Fruit fly (Drosophila melanogaster) whole organism, embryonic: Measurements from ENCODE around the gene ebd1.

Experiments used
- Abd-B ChIP-seq: fragments of 200-800 bp; sonication (Bioruptor generic); optimal IDR thresholded peaks from 2 replicates; lab custom pipeline; 2018; ENCODE audit warnings: missing biosample characterization, mild to moderate bottlenecking, missing genetic modification characterization, moderate library complexity
- B-H1 ChIP-seq: fragments of 200-800 bp; sonication (Bioruptor generic); IDR thresholded peaks from 3 replicates; pipeline ENCODE4 v1.3.6; 2022; ENCODE audit warnings: missing biosample characterization, missing genetic modification characterization
- Bdp1 ChIP-seq: fragments of 200-800 bp; sonication (Bioruptor generic); optimal IDR thresholded peaks from 3 replicates; lab custom pipeline; 2016; ENCODE audit warnings: missing biosample characterization, missing genetic modification characterization
- CG11560 ChIP-seq: fragments of 200-800 bp; sonication (Bioruptor generic); IDR thresholded peaks from 3 replicates; pipeline ENCODE4 v1.3.6; 2022; ENCODE audit warnings: missing biosample characterization, missing genetic modification characterization
- CG11695 ChIP-seq: fragments of 200-800 bp; sonication (Bioruptor generic); IDR thresholded peaks from 3 replicates; pipeline ENCODE4 v1.3.6; 2022; ENCODE audit warnings: missing biosample characterization, missing genetic modification characterization
- CG11723 ChIP-seq: fragments of 200-800 bp; sonication (Bioruptor generic); optimal IDR thresholded peaks from 2 replicates; lab custom pipeline; 2017; ENCODE audit warnings: missing biosample characterization, mild to moderate bottlenecking, missing genetic modification characterization
- CG12236 ChIP-seq: fragments of 200-800 bp; sonication (Bioruptor generic); optimal IDR thresholded peaks from 2 replicates; lab custom pipeline; 2016; ENCODE audit warnings: missing biosample characterization, missing genetic modification characterization
- CG12299 ChIP-seq: fragments of 200-800 bp; sonication (Bioruptor generic); optimal IDR thresholded peaks from 2 replicates; lab custom pipeline; 2018; ENCODE audit warnings: missing biosample characterization, mild to moderate bottlenecking, missing genetic modification characterization
- CG13287 ChIP-seq: fragments of 200-800 bp; sonication (Bioruptor generic); IDR thresholded peaks from 2 replicates; pipeline ENCODE4 v1.3.6; 2022; ENCODE audit warnings: missing biosample characterization, missing genetic modification characterization; ENCODE audit not compliant: partially characterized antibody
- CG15011 ChIP-seq: fragments of 200-800 bp; sonication (Bioruptor generic); optimal IDR thresholded peaks from 3 replicates; lab custom pipeline; 2018; ENCODE audit warnings: missing biosample characterization, mild to moderate bottlenecking, missing genetic modification characterization
- CG16815 ChIP-seq: fragments of 200-800 bp; sonication (Bioruptor generic); optimal IDR thresholded peaks from 3 replicates; lab custom pipeline; 2017; ENCODE audit warnings: missing biosample characterization, mild to moderate bottlenecking, missing genetic modification characterization
- CG2120 ChIP-seq: fragments of 200-800 bp; sonication (Bioruptor generic); optimal IDR thresholded peaks from 3 replicates; lab custom pipeline; 2016; ENCODE audit warnings: missing biosample characterization, missing genetic modification characterization
- CG2199 ChIP-seq: fragments of 200-800 bp; sonication (Bioruptor generic); IDR thresholded peaks from 3 replicates; pipeline ENCODE4 v1.3.6; 2022; ENCODE audit warnings: missing biosample characterization, missing genetic modification characterization
- CG2678 ChIP-seq: fragments of 200-800 bp; sonication (Bioruptor generic); optimal IDR thresholded peaks from 3 replicates; lab custom pipeline; 2019; ENCODE audit warnings: missing biosample characterization, mild to moderate bottlenecking, missing genetic modification characterization, moderate library complexity
- CG3065 ChIP-seq: fragments of 200-800 bp; sonication (Bioruptor generic); optimal IDR thresholded peaks from 2 replicates; lab custom pipeline; 2016; ENCODE audit warnings: missing biosample characterization, missing genetic modification characterization
- CG34224 ChIP-seq: fragments of 200-800 bp; sonication (Bioruptor generic); IDR thresholded peaks from 3 replicates; pipeline ENCODE4 v1.3.6; 2022; ENCODE audit warnings: missing biosample characterization, missing genetic modification characterization; ENCODE audit not compliant: partially characterized antibody
- CG34422 ChIP-seq: fragments of 200-800 bp; sonication (Bioruptor generic); IDR thresholded peaks from 3 replicates; pipeline ENCODE4 v1.3.6; 2022; ENCODE audit warnings: missing biosample characterization, missing genetic modification characterization
- CG3726 ChIP-seq: fragments of 200-800 bp; sonication (Bioruptor generic); IDR thresholded peaks from 3 replicates; pipeline ENCODE4, ENCODE4 v1.3.6; 2022; ENCODE audit warnings: missing biosample characterization, missing genetic modification characterization
- CG4404 ChIP-seq: fragments of 200-800 bp; sonication (Bioruptor generic); IDR thresholded peaks from 2 replicates; pipeline ENCODE4 v1.3.6; 2022; ENCODE audit warnings: missing biosample characterization, missing genetic modification characterization
- CG4730 ChIP-seq: fragments of 200-800 bp; sonication (Bioruptor generic); IDR thresholded peaks from 2 replicates; pipeline ENCODE4 v1.3.6; 2022; ENCODE audit warnings: missing biosample characterization, missing genetic modification characterization
- CG8359 ChIP-seq: fragments of 200-800 bp; sonication (Bioruptor generic); optimal IDR thresholded peaks from 2 replicates; lab custom pipeline; 2017; ENCODE audit warnings: missing biosample characterization, mild to moderate bottlenecking, missing genetic modification characterization, borderline replicate concordance
- CG8944 ChIP-seq: fragments of 200-800 bp; sonication (Bioruptor generic); optimal IDR thresholded peaks from 3 replicates; lab custom pipeline; 2016; ENCODE audit warnings: missing biosample characterization, missing genetic modification characterization
- D ChIP-seq, 2 experiments: fragments of 200-800 bp in 1 of 2; fragments of >200 bp in 1 of 2; sonication (Bioruptor generic) in 1 of 2; optimal IDR thresholded peaks; 2 replicates in 1 of 2; 3 replicates in 1 of 2; lab custom pipeline; 2017; ENCODE audit warnings: mild to moderate bottlenecking in 1 of 2, missing biosample characterization in 1 of 2, missing genetic modification characterization in 1 of 2, missing genetic modification reagents in 1 of 2
- E2f1 ChIP-seq: fragments of 200-800 bp; sonication (Bioruptor generic); IDR thresholded peaks from 2 replicates; pipeline ENCODE4 v1.3.6; 2022; ENCODE audit warnings: missing biosample characterization, missing genetic modification characterization
- E2f2 ChIP-seq: fragments of 200-800 bp; sonication (Bioruptor generic); IDR thresholded peaks from 2 replicates; pipeline ENCODE4 v1.3.6; 2022; ENCODE audit warnings: missing biosample characterization, missing genetic modification characterization
- MESR4 ChIP-seq: fragments of 200-800 bp; sonication (Bioruptor generic); optimal IDR thresholded peaks from 2 replicates; lab custom pipeline; 2018; ENCODE audit warnings: missing biosample characterization, mild to moderate bottlenecking, missing genetic modification characterization, moderate library complexity
- MTF-1 ChIP-seq: fragments of 200-800 bp; sonication (Bioruptor generic); optimal IDR thresholded peaks from 2 replicates; lab custom pipeline; 2018; ENCODE audit warnings: missing biosample characterization, mild to moderate bottlenecking, missing genetic modification characterization, borderline replicate concordance
- Mes4 ChIP-seq: fragments of 200-800 bp; sonication (Bioruptor generic); optimal IDR thresholded peaks from 2 replicates; lab custom pipeline; 2016; ENCODE audit warnings: missing biosample characterization, missing genetic modification characterization
- Ravus ChIP-seq: fragments of 200-800 bp; sonication (Bioruptor generic); IDR thresholded peaks from 2 replicates; pipeline ENCODE4 v1.3.6; 2022; ENCODE audit warnings: missing biosample characterization, missing genetic modification characterization
- ab ChIP-seq: fragments of 200-800 bp; sonication (Bioruptor generic); optimal IDR thresholded peaks from 2 replicates; lab custom pipeline; 2016; ENCODE audit warnings: missing biosample characterization, missing genetic modification characterization
- crc ChIP-seq: fragments of 200-800 bp; sonication (Bioruptor generic); optimal IDR thresholded peaks from 2 replicates; lab custom pipeline; 2016; ENCODE audit warnings: missing biosample characterization, missing genetic modification characterization
- danr ChIP-seq: fragments of 200-800 bp; sonication (Bioruptor generic); IDR thresholded peaks from 2 replicates; pipeline ENCODE4 v1.3.6; 2022; ENCODE audit warnings: missing biosample characterization, missing genetic modification characterization
- dm ChIP-seq: fragments of 200-800 bp; sonication (Bioruptor generic); optimal IDR thresholded peaks from 3 replicates; lab custom pipeline; 2016; ENCODE audit warnings: missing biosample characterization, missing genetic modification characterization
- ham ChIP-seq: fragments of 200-800 bp; sonication (Bioruptor generic); IDR thresholded peaks from 2 replicates; pipeline ENCODE4 v1.3.6; 2022; ENCODE audit warnings: missing biosample characterization, missing genetic modification characterization
- knrl ChIP-seq: fragments of 200-800 bp; sonication (Bioruptor generic); IDR thresholded peaks from 3 replicates; pipeline ENCODE4 v1.3.6; 2022; ENCODE audit warnings: missing biosample characterization, missing genetic modification characterization; ENCODE audit not compliant: partially characterized antibody
- luna ChIP-seq: fragments of 200-800 bp; sonication (Bioruptor generic); optimal IDR thresholded peaks from 2 replicates; lab custom pipeline; 2016; ENCODE audit warnings: missing biosample characterization, missing genetic modification characterization
- mam ChIP-seq: fragments of 200-800 bp; sonication (Bioruptor generic); optimal IDR thresholded peaks from 3 replicates; lab custom pipeline; 2016; ENCODE audit warnings: missing biosample characterization, missing genetic modification characterization
- nerfin-1 ChIP-seq: fragments of 200-800 bp; sonication (Bioruptor generic); optimal IDR thresholded peaks from 3 replicates; lab custom pipeline; 2019; ENCODE audit warnings: missing biosample characterization, mild to moderate bottlenecking, missing genetic modification characterization, moderate library complexity
- org-1 ChIP-seq: fragments of 200-800 bp; sonication (Bioruptor generic); optimal IDR thresholded peaks from 2 replicates; lab custom pipeline; 2017; ENCODE audit warnings: missing biosample characterization, missing genetic modification characterization
- pb ChIP-seq: fragments of 200-800 bp; sonication (Bioruptor generic); optimal IDR thresholded peaks from 3 replicates; lab custom pipeline; 2016; ENCODE audit warnings: missing biosample characterization, missing genetic modification characterization
- ranshi ChIP-seq: fragments of 200-800 bp; sonication (Bioruptor generic); IDR thresholded peaks from 2 replicates; pipeline ENCODE4 v1.3.6; 2022; ENCODE audit warnings: missing biosample characterization, missing genetic modification characterization
- sd ChIP-seq: fragments of 200-800 bp; sonication (Bioruptor generic); optimal IDR thresholded peaks from 3 replicates; lab custom pipeline; 2018; ENCODE audit warnings: missing biosample characterization, mild to moderate bottlenecking, missing genetic modification characterization, moderate library complexity
- sisA ChIP-seq: fragments of 200-800 bp; sonication (Bioruptor generic); IDR thresholded peaks from 2 replicates; pipeline ENCODE4 v1.3.6; 2022; ENCODE audit warnings: missing biosample characterization, missing genetic modification characterization
- tin ChIP-seq: fragments of 200-800 bp; sonication (Bioruptor generic); optimal IDR thresholded peaks from 3 replicates; lab custom pipeline; 2016; ENCODE audit warnings: missing biosample characterization, missing genetic modification characterization
- tup ChIP-seq: fragments of 200-800 bp; sonication (Bioruptor generic); optimal IDR thresholded peaks from 2 replicates; lab custom pipeline; 2016; ENCODE audit warnings: missing biosample characterization, mild to moderate bottlenecking, missing genetic modification characterization, moderate library complexity
- unpg ChIP-seq: fragments of 200-800 bp; sonication (Bioruptor generic); optimal IDR thresholded peaks from 3 replicates; lab custom pipeline; 2018; ENCODE audit warnings: missing biosample characterization, mild to moderate bottlenecking, missing genetic modification characterization, moderate library complexity
- zfh1 ChIP-seq: fragments of 200-800 bp; sonication (Bioruptor generic); IDR thresholded peaks from 3 replicates; pipeline ENCODE4 v1.3.6; 2022; ENCODE audit warnings: missing biosample characterization, missing genetic modification characterization

Gene ebd1

DNA sequence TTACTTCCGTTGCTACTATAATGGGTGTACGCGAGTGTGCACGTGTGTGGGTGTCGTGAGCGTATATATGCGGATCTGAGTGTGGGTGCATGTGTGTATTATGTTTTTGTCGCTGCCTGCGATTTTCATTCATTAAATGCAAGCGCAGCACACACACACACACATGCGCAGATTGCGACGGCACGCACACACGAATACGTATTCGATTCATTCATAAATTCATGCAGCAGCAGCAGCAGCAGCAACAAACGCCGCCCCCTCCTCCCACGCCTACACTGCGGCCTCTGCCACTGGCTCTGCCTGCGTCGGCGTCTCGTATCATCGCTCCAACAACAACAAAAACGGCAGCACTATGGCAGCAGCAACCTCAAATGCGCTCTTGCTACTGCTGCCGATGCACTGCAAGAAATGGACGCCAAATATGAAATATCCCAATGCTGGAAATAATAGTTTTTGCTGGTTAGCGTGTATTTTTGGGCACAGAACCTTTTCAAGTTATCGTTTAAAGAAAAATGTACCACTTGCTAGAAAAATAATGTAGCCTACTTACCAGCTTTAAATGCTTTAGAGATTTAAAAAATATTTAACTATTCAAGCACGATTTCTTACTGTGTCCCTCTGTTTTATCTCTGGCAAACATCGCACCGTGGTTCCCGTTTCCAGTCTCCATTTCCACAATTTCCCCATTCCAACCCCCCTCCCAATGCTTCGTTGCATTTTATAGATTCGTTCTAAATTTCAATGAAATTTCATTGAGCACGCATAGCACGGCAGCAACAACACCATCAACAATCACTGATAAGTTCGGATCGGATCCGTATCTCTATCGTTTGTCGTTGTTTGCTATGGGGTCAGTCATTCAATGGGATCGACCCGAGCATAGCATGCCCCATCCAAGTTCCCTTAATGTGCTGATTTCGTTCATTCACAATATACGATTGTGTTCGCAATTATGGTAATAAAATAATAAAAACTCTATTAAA, 51.8 kb downstream of the ebd1 start (continued):
- TF ChIP-seq Ravus (GFP tag; lab: Robert Waterston, UW) (peak; percentile 21; the same call in 1 of the 2 replicates), CG12299 (tag; lab: Kevin White, UChicago) (peak; percentile 37), unpg (GFP tag; lab: Kevin White, UChicago) (peak; percentile 88), ab (GFP tag; lab: Kevin White, UChicago) (peak; percentile 28), CG34224 (no peak), nerfin-1 (tag; lab: Kevin White, UChicago) (peak; percentile 81), luna (no peak), pb (peak; percentile 80), CG8359 (GFP tag; lab: Kevin White, UChicago) (peak; percentile 78), crc (GFP tag; lab: Kevin White, UChicago) (no peak), CG11560 (tag; lab: Robert Waterston, UW) (peak; percentile 49; the same call in 1 of the 3 replicates), CG2120 (GFP tag; lab: Kevin White, UChicago) (no peak), org-1 (peak; percentile 79), sd (tag; lab: Kevin White, UChicago) (peak; percentile 25), tup (GFP tag; lab: Kevin White, UChicago) (peak; percentile 24), CG34422 (GFP tag; lab: Robert Waterston, UW) (peak; percentile 87), CG4404 (GFP tag; lab: Robert Waterston, UW) (peak; percentile 67), E2f2 (GFP tag; lab: Robert Waterston, UW) (peak; percentile 59; the same call in 1 of the 2 replicates), CG4730 (peak; percentile 65), B-H1 (GFP tag; lab: Robert Waterston, UW) (peak; percentile 76), zfh1 (GFP tag; lab: Robert Waterston, UW) (peak; percentile 93), CG3065 (GFP tag; lab: Kevin White, UChicago) (peak; percentile 73), dm (GFP tag; lab: Kevin White, UChicago) (peak; percentile 70), CG15011 (peak; percentile 55), D (optimal IDR thresholded peaks at IDR 0.05; lab: Kevin White, UChicago) (no peak), D (GFP tag; optimal IDR thresholded peaks at IDR 0.05; lab: Kevin White, UChicago) (peak; percentile 94), danr (peak; percentile 54; the same call in 1 of the 2 replicates), MTF-1 (peak; percentile 47), CG16815 (GFP tag; lab: Kevin White, UChicago) (peak; percentile 82), knrl (GFP tag; lab: Robert Waterston, UW) (0 out of 3 replicates have a peak, but pooled peaks have one; percentile 23), CG12236 (peak; percentile 82), CG13287 (GFP tag; lab: Robert Waterston, UW) (no peak), sisA (GFP tag; lab: Robert Waterston, UW) (peak; percentile 89), CG3726 (GFP tag; lab: Robert Waterston, UW) (peak; percentile 77; the same call in 1 of the 3 replicates), ranshi (peak; percentile 85), E2f1 (GFP tag; lab: Robert Waterston, UW) (peak; percentile 83), CG11723 (GFP tag; lab: Kevin White, UChicago) (peak; percentile 77), Mes4 (GFP tag; lab: Kevin White, UChicago) (peak; percentile 92), MESR4 (GFP tag; lab: Kevin White, UChicago) (peak; percentile 12), Abd-B (GFP tag; lab: Kevin White, UChicago) (peak; percentile 86), CG2678 (tag; lab: Kevin White, UChicago) (peak; percentile 83), CG11695 (0 out of 3 replicates have a peak, but pooled peaks have one; percentile 52), CG8944 (GFP tag; lab: Kevin White, UChicago) (peak; percentile 88), Bdp1 (GFP tag; lab: Kevin White, UChicago) (peak; percentile 52), mam (peak; percentile 43), ham (GFP tag; lab: Robert Waterston, UW) (no peak), CG2199 (GFP tag; lab: Robert Waterston, UW) (peak; percentile 92; the same call in 1 of the 3 replicates), tin (GFP tag; lab: Kevin White, UChicago) (peak; percentile 77)
